Fruit fly (Drosophila melanogaster) whole organism, wandering third instar larva: ENCODE measurements around the gene ATPsyndelta.

Experiments used
- Abd-B ChIP-seq: fragments of >200 bp; optimal IDR thresholded peaks from 2 replicates; lab custom pipeline; 2017; ENCODE audit warnings: missing biosample characterization, missing genetic modification characterization
- CG32264 ChIP-seq: fragments of 200-800 bp; sonication (Bioruptor generic); optimal IDR thresholded peaks from 2 replicates; lab custom pipeline; 2016; ENCODE audit warnings: missing biosample characterization, missing genetic modification characterization
- CG9705 ChIP-seq: fragments of 200-800 bp; sonication (Bioruptor generic); optimal IDR thresholded peaks from 2 replicates; lab custom pipeline; 2018; ENCODE audit warnings: missing biosample characterization, mild to moderate bottlenecking, missing genetic modification characterization
- Dfd ChIP-seq: fragments of >200 bp; optimal IDR thresholded peaks from 2 replicates; lab custom pipeline; 2017; ENCODE audit warnings: missing biosample characterization, missing genetic modification characterization
- Dif ChIP-seq: fragments of 200-275, 200-300 bp; sonication (Bioruptor generic); optimal IDR thresholded peaks from 2 replicates; lab custom pipeline; 2018; ENCODE audit warnings: missing biosample characterization, missing genetic modification characterization; ENCODE audit not compliant: partially characterized antibody
- GATAd ChIP-seq: sonication (Bioruptor generic); optimal IDR thresholded peaks from 2 replicates; lab custom pipeline; 2016; ENCODE audit warnings: missing biosample characterization, missing genetic modification characterization
- Hnf4 ChIP-seq: fragments of 200-800 bp; sonication (Bioruptor generic); optimal IDR thresholded peaks from 2 replicates; lab custom pipeline; 2016; ENCODE audit warnings: missing biosample characterization, mild to moderate bottlenecking, missing genetic modification characterization
- Hr78 ChIP-seq: fragments of >200 bp; optimal IDR thresholded peaks from 2 replicates; lab custom pipeline; 2017; ENCODE audit warnings: missing biosample characterization, missing genetic modification characterization
- Hr83 ChIP-seq: fragments of 200-300 bp; sonication (Bioruptor generic); optimal IDR thresholded peaks from 2 replicates; lab custom pipeline; 2016; ENCODE audit warnings: missing biosample characterization, mild to moderate bottlenecking, missing genetic modification characterization, moderate library complexity; ENCODE audit not compliant: poor library complexity, severe bottlenecking
- Jra ChIP-seq: sonication (Bioruptor generic); optimal IDR thresholded peaks from 2 replicates; lab custom pipeline; 2016; ENCODE audit warnings: missing biosample characterization, missing genetic modification characterization
- Mio ChIP-seq: sonication (Bioruptor generic); optimal IDR thresholded peaks from 2 replicates; lab custom pipeline; 2016; ENCODE audit warnings: missing biosample characterization, missing genetic modification characterization
- N ChIP-seq: fragments of >200 bp; optimal IDR thresholded peaks from 2 replicates; lab custom pipeline; 2018; ENCODE audit warnings: missing biosample characterization, missing external identifiers, missing genetic modification characterization
- OdsH ChIP-seq: fragments of 200-800 bp; sonication (Bioruptor generic); optimal IDR thresholded peaks from 2 replicates; lab custom pipeline; 2016; ENCODE audit warnings: missing biosample characterization, mild to moderate bottlenecking, missing genetic modification characterization
- Rel ChIP-seq, 2 experiments: fragments of 200-800 bp; sonication (Bioruptor generic) in 1 of 2; optimal IDR thresholded peaks; 2 replicates in 1 of 2; 3 replicates in 1 of 2; lab custom pipeline; 2016 to 2019; ENCODE audit warnings: mild to moderate bottlenecking in 2 of 2, missing biosample characterization in 2 of 2, missing genetic modification characterization in 2 of 2, moderate library complexity in 1 of 2
- Vsx2 ChIP-seq: fragments of 200-300, 225-300 bp; sonication (Bioruptor generic); optimal IDR thresholded peaks from 2 replicates; lab custom pipeline; 2018; ENCODE audit warnings: missing biosample characterization, missing genetic modification characterization; ENCODE audit not compliant: partially characterized antibody
- br ChIP-seq: fragments of 200-800 bp; sonication (Bioruptor generic); optimal IDR thresholded peaks from 2 replicates; lab custom pipeline; 2016; ENCODE audit warnings: missing biosample characterization, missing genetic modification characterization
- brk ChIP-seq: fragments of 200-800 bp; sonication (Bioruptor generic); optimal IDR thresholded peaks from 2 replicates; lab custom pipeline; 2016; ENCODE audit warnings: missing biosample characterization, mild to moderate bottlenecking, missing genetic modification characterization
- dmrt93B ChIP-seq: fragments of 200-800 bp; sonication (Bioruptor generic); optimal IDR thresholded peaks from 2 replicates; lab custom pipeline; 2018; ENCODE audit warnings: missing biosample characterization, mild to moderate bottlenecking, missing genetic modification characterization
- dsf ChIP-seq: sonication (Bioruptor generic); optimal IDR thresholded peaks from 2 replicates; lab custom pipeline; 2016; ENCODE audit warnings: missing biosample characterization, missing genetic modification characterization, borderline replicate concordance
- ey ChIP-seq: fragments of 200-800 bp; sonication (Bioruptor generic); optimal IDR thresholded peaks from 2 replicates; lab custom pipeline; 2016; ENCODE audit warnings: missing biosample characterization, missing genetic modification characterization
- foxo ChIP-seq, 2 experiments: fragments of 200-800 bp; sonication (Bioruptor generic); optimal IDR thresholded peaks; 2 replicates in 1 of 2; 3 replicates in 1 of 2; lab custom pipeline; 2016 to 2017; ENCODE audit warnings: missing biosample characterization in 2 of 2, missing genetic modification characterization in 2 of 2
- fru ChIP-seq: fragments of 200-800 bp; sonication (Bioruptor generic); optimal IDR thresholded peaks from 3 replicates; lab custom pipeline; 2016; ENCODE audit warnings: missing biosample characterization, mild to moderate bottlenecking, missing genetic modification characterization
- h ChIP-seq: fragments of 200-800 bp; sonication (Bioruptor generic); optimal IDR thresholded peaks from 3 replicates; lab custom pipeline; 2016; ENCODE audit warnings: missing biosample characterization, mild to moderate bottlenecking, missing genetic modification characterization
- jim ChIP-seq: fragments of 175-275, 200-325 bp; sonication (Bioruptor generic); optimal IDR thresholded peaks from 2 replicates; lab custom pipeline; 2016; ENCODE audit warnings: missing biosample characterization, mild to moderate bottlenecking, missing genetic modification characterization
- lola ChIP-seq: fragments of >200 bp; optimal IDR thresholded peaks from 2 replicates; lab custom pipeline; 2017; ENCODE audit warnings: missing biosample characterization, missing genetic modification characterization
- pan ChIP-seq: fragments of >200 bp; optimal IDR thresholded peaks from 2 replicates; lab custom pipeline; 2017
- psq ChIP-seq: fragments of 200-800 bp; sonication (Bioruptor generic); optimal IDR thresholded peaks from 3 replicates; lab custom pipeline; 2017; ENCODE audit warnings: missing biosample characterization, mild to moderate bottlenecking, missing genetic modification characterization, moderate library complexity
- rgr ChIP-seq: fragments of 200-800 bp; sonication (Bioruptor generic); optimal IDR thresholded peaks from 3 replicates; lab custom pipeline; 2016; ENCODE audit warnings: missing biosample characterization, mild to moderate bottlenecking, missing genetic modification characterization
- sage ChIP-seq: fragments of 200-800 bp; sonication (Bioruptor generic); optimal IDR thresholded peaks from 2 replicates; lab custom pipeline; 2016; ENCODE audit warnings: missing biosample characterization, mild to moderate bottlenecking, missing genetic modification characterization
- tai ChIP-seq: sonication (Bioruptor generic); optimal IDR thresholded peaks from 2 replicates; lab custom pipeline; 2016; ENCODE audit warnings: missing biosample characterization, missing genetic modification characterization
- usp ChIP-seq: fragments of >200 bp; optimal IDR thresholded peaks from 2 replicates; lab custom pipeline; 2017; ENCODE audit warnings: missing biosample characterization, missing genetic modification characterization
- woc ChIP-seq: sonication (Bioruptor generic); optimal IDR thresholded peaks from 2 replicates; lab custom pipeline; 2016; ENCODE audit warnings: missing biosample characterization, mild to moderate bottlenecking, missing genetic modification characterization

Gene ATPsyndelta

dm6 chrX:10243540-10243939 is 30.8 kb downstream of the ATPsyndelta start:
- TF ChIP-seq tai (no peak), fru (GFP tag; lab: Kevin White, UChicago) (no peak), lola (GFP tag; lab: Kevin White, UChicago) (no peak), GATAd (GFP tag; lab: Kevin White, UChicago) (no peak), dmrt93B (GFP tag; lab: Kevin White, UChicago) (no peak)

- no peak for TF ChIP-seq Hnf4
- TF ChIP-seq Hr78 (GFP tag; lab: Kevin White, UChicago) = no peak
- no peak for TF ChIP-seq N (GFP tag; lab: Kevin White, UChicago)
- TF ChIP-seq br (GFP tag; lab: Kevin White, UChicago) = no peak
- TF ChIP-seq OdsH (GFP tag; lab: Kevin White, UChicago) = no peak
- no peak for TF ChIP-seq usp (GFP tag; lab: Kevin White, UChicago)
- TF ChIP-seq tai = no peak
- TF ChIP-seq Jra (GFP tag; lab: Kevin White, UChicago) = no peak
- TF ChIP-seq Vsx2 (GFP tag; lab: Kevin White, UChicago) = no peak
- no peak for TF ChIP-seq pan (lab: Kevin White, UChicago)
- TF ChIP-seq lola (GFP tag; lab: Kevin White, UChicago) = no peak
- no peak for TF ChIP-seq brk (GFP tag; lab: Kevin White, UChicago)
- no peak for TF ChIP-seq Dif (GFP tag; lab: Kevin White, UChicago)
Measured at dm6 chrX:10244763-10245162, 32.0 kb downstream of the ATPsyndelta start.

- TF ChIP-seq Dfd (GFP tag; lab: Kevin White, UChicago) = no peak
- no peak for TF ChIP-seq br (GFP tag; lab: Kevin White, UChicago)
- TF ChIP-seq psq (GFP tag; lab: Kevin White, UChicago) = no peak
- TF ChIP-seq foxo (GFP tag; optimal IDR thresholded peaks at IDR 0.05; lab: Kevin White, UChicago) = no peak
- TF ChIP-seq Jra (GFP tag; lab: Kevin White, UChicago) = no peak
- TF ChIP-seq usp (GFP tag; lab: Kevin White, UChicago) = no peak
- TF ChIP-seq Dif (GFP tag; lab: Kevin White, UChicago) = no peak
- TF ChIP-seq Hnf4 = no peak
- no peak for TF ChIP-seq sage (GFP tag; lab: Kevin White, UChicago)
- no peak for TF ChIP-seq tai
Measured at dm6 chrX:10247366-10247765, 34.6 kb downstream of the ATPsyndelta start.

- TF ChIP-seq Rel (GFP tag; optimal IDR thresholded peaks at IDR 0.05; lab: Kevin White, UChicago) = no peak
- no peak for TF ChIP-seq Rel (tag; optimal IDR thresholded peaks at IDR 0.05; lab: Kevin White, UChicago)
- TF ChIP-seq lola (GFP tag; lab: Kevin White, UChicago) = no peak
- TF ChIP-seq Hnf4 = no peak
- TF ChIP-seq Vsx2 (GFP tag; lab: Kevin White, UChicago) = no peak
- no peak for TF ChIP-seq Hr78 (GFP tag; lab: Kevin White, UChicago)
- TF ChIP-seq Mio = no peak
- TF ChIP-seq woc (GFP tag; lab: Kevin White, UChicago) = no peak
- no peak for TF ChIP-seq br (GFP tag; lab: Kevin White, UChicago)
- TF ChIP-seq rgr = no peak
- TF ChIP-seq GATAd (GFP tag; lab: Kevin White, UChicago) = no peak
- TF ChIP-seq psq (GFP tag; lab: Kevin White, UChicago) = no peak
- no peak for TF ChIP-seq sage (GFP tag; lab: Kevin White, UChicago)
- TF ChIP-seq pan (lab: Kevin White, UChicago) = no peak
Measured at dm6 chrX:10250017-10250416, 37.2 kb downstream of the ATPsyndelta start.

dm6 chrX:10250659-10251058 is 37.9 kb downstream of the ATPsyndelta start:
- TF ChIP-seq CG32264 = no peak
- TF ChIP-seq CG9705 (GFP tag; lab: Kevin White, UChicago) = no peak
- TF ChIP-seq h (GFP tag; lab: Kevin White, UChicago) = no peak
- no peak for TF ChIP-seq usp (GFP tag; lab: Kevin White, UChicago)
- TF ChIP-seq jim (GFP tag; lab: Kevin White, UChicago) = no peak
- no peak for TF ChIP-seq sage (GFP tag; lab: Kevin White, UChicago)
- no peak for TF ChIP-seq dsf (GFP tag; lab: Kevin White, UChicago)
- TF ChIP-seq lola (GFP tag; lab: Kevin White, UChicago) = no peak
- TF ChIP-seq GATAd (GFP tag; lab: Kevin White, UChicago) = no peak
- TF ChIP-seq Hr83 (GFP tag; lab: Kevin White, UChicago) = no peak
- TF ChIP-seq Mio = no peak
- TF ChIP-seq dmrt93B (GFP tag; lab: Kevin White, UChicago) = no peak
- TF ChIP-seq Abd-B = no peak
- TF ChIP-seq ey (GFP tag; lab: Kevin White, UChicago) = no peak
- TF ChIP-seq Hr78 (GFP tag; lab: Kevin White, UChicago) = no peak
- TF ChIP-seq tai = no peak
- no peak for TF ChIP-seq Hnf4
- TF ChIP-seq rgr = no peak
- TF ChIP-seq foxo (GFP tag; optimal IDR thresholded peaks at IDR 0.05; lab: Kevin White, UChicago) = no peak
- TF ChIP-seq, all 38 proteins: peak for 0
